Fruit fly (Drosophila melanogaster) whole organism, prepupa: ENCODE results near the gene GILT3.
A peak's percentile ranks its signal among the peaks of the same experiment; 100 is the strongest.

ENCODE experiments used
- Blimp-1 ChIP-seq: fragments of 200-800 bp; sonication (Bioruptor generic); optimal IDR thresholded peaks from 3 replicates; lab custom pipeline; 2017; ENCODE audit warnings: missing biosample characterization, missing genetic modification characterization, mild to moderate bottlenecking, moderate library complexity, missing genetic modification reagents
- CG10669 ChIP-seq: fragments of 200-800 bp; sonication (Bioruptor generic); optimal IDR thresholded peaks from 3 replicates; lab custom pipeline; 2018; ENCODE audit warnings: missing biosample characterization, mild to moderate bottlenecking, missing genetic modification characterization, moderate library complexity
- CG11762 ChIP-seq: fragments of 200-800 bp; sonication (Bioruptor generic); optimal IDR thresholded peaks from 3 replicates; lab custom pipeline; 2016; ENCODE audit warnings: missing biosample characterization, missing genetic modification characterization; ENCODE audit not compliant: insufficient read depth
- CG11902 ChIP-seq: fragments of 200-800 bp; sonication (Bioruptor generic); optimal IDR thresholded peaks from 3 replicates; lab custom pipeline; 2016; ENCODE audit warnings: missing biosample characterization, missing genetic modification characterization
- CG1621 ChIP-seq: fragments of 200-800 bp; sonication (Bioruptor generic); optimal IDR thresholded peaks from 3 replicates; lab custom pipeline; 2018; ENCODE audit warnings: missing biosample characterization, mild to moderate bottlenecking, missing genetic modification characterization
- CG16779 ChIP-seq: fragments of 200-800 bp; sonication (Bioruptor generic); optimal IDR thresholded peaks from 3 replicates; lab custom pipeline; 2017; ENCODE audit warnings: missing biosample characterization, mild to moderate bottlenecking, missing genetic modification characterization
- CG3032 ChIP-seq: fragments of 200-800 bp; optimal IDR thresholded peaks from 2 replicates; lab custom pipeline; 2019; ENCODE audit warnings: missing biosample characterization, mild to moderate bottlenecking, missing genetic modification characterization, moderate library complexity
- CG32006 ChIP-seq: fragments of 200-800 bp; sonication (Bioruptor generic); optimal IDR thresholded peaks from 3 replicates; lab custom pipeline; 2017; ENCODE audit warnings: missing biosample characterization, mild to moderate bottlenecking, missing genetic modification characterization
- CG34406 ChIP-seq: fragments of 200-800 bp; sonication (Bioruptor generic); optimal IDR thresholded peaks from 3 replicates; lab custom pipeline; 2016; ENCODE audit warnings: missing biosample characterization, missing genetic modification characterization
- CG3919 ChIP-seq: fragments of 200-800 bp; sonication (Bioruptor generic); optimal IDR thresholded peaks from 3 replicates; lab custom pipeline; 2016; ENCODE audit warnings: missing biosample characterization, missing genetic modification characterization
- CG4318 ChIP-seq: fragments of 200-800 bp; sonication (Bioruptor generic); optimal IDR thresholded peaks from 3 replicates; lab custom pipeline; 2017; ENCODE audit warnings: missing biosample characterization, mild to moderate bottlenecking, missing genetic modification characterization
- CG6163 ChIP-seq: fragments of 200-800 bp; sonication (Bioruptor generic); IDR thresholded peaks from 3 replicates; pipeline ENCODE4 v1.3.6; 2022; ENCODE audit warnings: missing biosample characterization, missing genetic modification characterization
- CG6276 ChIP-seq: fragments of 200-800 bp; sonication (Bioruptor generic); optimal IDR thresholded peaks from 2 replicates; lab custom pipeline; 2017; ENCODE audit warnings: missing biosample characterization, mild to moderate bottlenecking, missing genetic modification characterization
- CG6808 ChIP-seq: fragments of 200-800 bp; sonication (Bioruptor generic); optimal IDR thresholded peaks from 3 replicates; lab custom pipeline; 2017; ENCODE audit warnings: missing biosample characterization, missing genetic modification characterization, mild to moderate bottlenecking, moderate library complexity, missing genetic modification reagents
- CG7368 ChIP-seq: fragments of 200-800 bp; sonication (Bioruptor generic); optimal IDR thresholded peaks from 3 replicates; lab custom pipeline; 2016; ENCODE audit warnings: missing biosample characterization, missing genetic modification characterization
- CG8319 ChIP-seq: fragments of 200-800 bp; sonication (Bioruptor generic); optimal IDR thresholded peaks from 3 replicates; lab custom pipeline; 2016; ENCODE audit warnings: missing biosample characterization, missing genetic modification characterization
- CG8632 ChIP-seq: fragments of 200-800 bp; sonication (Bioruptor generic); optimal IDR thresholded peaks from 3 replicates; lab custom pipeline; 2016; ENCODE audit warnings: missing biosample characterization, missing genetic modification characterization
- CG9139 ChIP-seq: fragments of 200-800 bp; sonication (Bioruptor generic); optimal IDR thresholded peaks from 3 replicates; lab custom pipeline; 2017; ENCODE audit warnings: missing biosample characterization, mild to moderate bottlenecking, missing genetic modification characterization
- Ets96B ChIP-seq: fragments of 200-800 bp; optimal IDR thresholded peaks from 2 replicates; lab custom pipeline; 2019; ENCODE audit warnings: missing biosample characterization, mild to moderate bottlenecking, missing genetic modification characterization, moderate library complexity
- Gug ChIP-seq: fragments of 200-800 bp; sonication (Bioruptor generic); IDR thresholded peaks from 2 replicates; pipeline ENCODE4 v1.3.6; 2022; ENCODE audit warnings: missing biosample characterization, missing genetic modification characterization
- Hr4 ChIP-seq: fragments of 200-800 bp; sonication (Bioruptor generic); optimal IDR thresholded peaks from 3 replicates; lab custom pipeline; 2016; ENCODE audit warnings: missing biosample characterization, missing genetic modification characterization
- Lpt ChIP-seq: fragments of 200-800 bp; sonication (Bioruptor generic); optimal IDR thresholded peaks from 3 replicates; lab custom pipeline; 2016; ENCODE audit warnings: missing biosample characterization, missing genetic modification characterization
- Met ChIP-seq: fragments of 200-800 bp; sonication (Bioruptor generic); optimal IDR thresholded peaks from 3 replicates; lab custom pipeline; 2016; ENCODE audit warnings: missing biosample characterization, missing genetic modification characterization
- OdsH ChIP-seq: fragments of 200-800 bp; sonication (Bioruptor generic); optimal IDR thresholded peaks from 3 replicates; lab custom pipeline; 2016; ENCODE audit warnings: missing biosample characterization, missing genetic modification characterization
- Smox ChIP-seq: fragments of 200-800 bp; sonication (Bioruptor generic); optimal IDR thresholded peaks from 3 replicates; lab custom pipeline; 2016; ENCODE audit warnings: missing biosample characterization, missing genetic modification characterization
- Sox102F ChIP-seq: fragments of 200-800 bp; sonication (Bioruptor generic); optimal IDR thresholded peaks from 2 replicates; lab custom pipeline; 2016; ENCODE audit warnings: missing biosample characterization, mild to moderate bottlenecking, missing genetic modification characterization
- Sox14 ChIP-seq: fragments of 200-800 bp; sonication (Bioruptor generic); optimal IDR thresholded peaks from 3 replicates; lab custom pipeline; 2016; ENCODE audit warnings: missing biosample characterization, missing genetic modification characterization
- achi ChIP-seq: fragments of 200-800 bp; sonication (Bioruptor generic); optimal IDR thresholded peaks from 3 replicates; lab custom pipeline; 2016; ENCODE audit warnings: missing biosample characterization, missing genetic modification characterization
- acj6 ChIP-seq: fragments of 200-800 bp; sonication (Bioruptor generic); optimal IDR thresholded peaks from 3 replicates; lab custom pipeline; 2016; ENCODE audit warnings: missing biosample characterization, missing genetic modification characterization
- cyc ChIP-seq: fragments of 200-800 bp; sonication (Bioruptor generic); optimal IDR thresholded peaks from 3 replicates; lab custom pipeline; 2016; ENCODE audit warnings: missing biosample characterization, missing genetic modification characterization
- dac ChIP-seq: fragments of 200-800 bp; sonication (Bioruptor generic); optimal IDR thresholded peaks from 2 replicates; lab custom pipeline; 2017; ENCODE audit warnings: missing biosample characterization, mild to moderate bottlenecking, missing genetic modification characterization
- dsx ChIP-seq: fragments of 200-800 bp; optimal IDR thresholded peaks from 3 replicates; lab custom pipeline; 2019; ENCODE audit warnings: missing biosample characterization, mild to moderate bottlenecking, missing genetic modification characterization, moderate library complexity; ENCODE audit not compliant: poor library complexity, severe bottlenecking
- eg ChIP-seq: fragments of 200-800 bp; sonication (Bioruptor generic); IDR thresholded peaks from 3 replicates; pipeline ENCODE4 v1.3.6; 2022; ENCODE audit warnings: missing biosample characterization, missing genetic modification characterization
- fd85E ChIP-seq: fragments of 200-800 bp; sonication (Bioruptor generic); optimal IDR thresholded peaks from 3 replicates; lab custom pipeline; 2016; ENCODE audit warnings: missing biosample characterization, missing genetic modification characterization
- fkh ChIP-seq: fragments of 200-800 bp; sonication (Bioruptor generic); optimal IDR thresholded peaks from 3 replicates; lab custom pipeline; 2017; ENCODE audit warnings: missing biosample characterization, mild to moderate bottlenecking, missing genetic modification characterization, moderate library complexity
- lz ChIP-seq: fragments of 200-800 bp; sonication (Bioruptor generic); optimal IDR thresholded peaks from 3 replicates; lab custom pipeline; 2016; ENCODE audit warnings: missing biosample characterization, missing genetic modification characterization
- net ChIP-seq: fragments of 200-800 bp; sonication (Bioruptor generic); optimal IDR thresholded peaks from 3 replicates; lab custom pipeline; 2016; ENCODE audit warnings: missing biosample characterization, missing genetic modification characterization
- pdm3 ChIP-seq: fragments of 200-800 bp; sonication (Bioruptor generic); optimal IDR thresholded peaks from 3 replicates; lab custom pipeline; 2016; ENCODE audit warnings: missing biosample characterization, missing genetic modification characterization
- salr ChIP-seq, 2 experiments: fragments of 200-800 bp; sonication (Bioruptor generic); optimal IDR thresholded peaks; 3 replicates each; lab custom pipeline; 2016 to 2018; ENCODE audit warnings: missing biosample characterization in 2 of 2, missing genetic modification characterization in 2 of 2, mild to moderate bottlenecking in 1 of 2
- spab ChIP-seq: fragments of 200-800 bp; sonication (Bioruptor generic); optimal IDR thresholded peaks from 2 replicates; lab custom pipeline; 2017; ENCODE audit warnings: missing biosample characterization, mild to moderate bottlenecking, missing genetic modification characterization, missing genetic modification reagents
- vri ChIP-seq: fragments of 200-800 bp; sonication (Bioruptor generic); optimal IDR thresholded peaks from 3 replicates; lab custom pipeline; 2016; ENCODE audit warnings: missing biosample characterization, mild to moderate bottlenecking, missing genetic modification characterization

GILT3 gene

dm6 chr3R:23726740-23727139 lies 49.6 kb downstream of the GILT3 start (continued):
- TF ChIP-seq Blimp-1 (GFP tag; lab: Kevin White, UChicago) (no peak), CG6276 (GFP tag; lab: Kevin White, UChicago) (peak; percentile 75), CG32006 (GFP tag; lab: Kevin White, UChicago) (peak; percentile 84), CG3032 (tag; lab: Kevin White, UChicago) (peak; percentile 54), acj6 (GFP tag; lab: Kevin White, UChicago) (peak; percentile 63), salr (GFP tag; optimal IDR thresholded peaks at IDR 0.05; lab: Kevin White, UChicago) (peak in 1 of 2 experiments; percentile 70), Lpt (GFP tag; lab: Kevin White, UChicago) (peak; percentile 47), CG6808 (peak; percentile 61), eg (GFP tag; lab: Robert Waterston, UW) (peak; percentile 86), Sox14 (GFP tag; lab: Kevin White, UChicago) (peak; percentile 66), CG7368 (GFP tag; lab: Kevin White, UChicago) (peak; percentile 46), CG11762 (GFP tag; lab: Kevin White, UChicago) (peak; percentile 5), OdsH (peak; percentile 76), Smox (peak; percentile 65), Ets96B (tag; lab: Kevin White, UChicago) (peak; percentile 62), Met (GFP tag; lab: Kevin White, UChicago) (peak; percentile 68), vri (GFP tag; lab: Kevin White, UChicago) (peak; percentile 50), net (GFP tag; lab: Kevin White, UChicago) (peak; percentile 79), CG4318 (GFP tag; lab: Kevin White, UChicago) (peak; percentile 33), CG1621 (tag; lab: Kevin White, UChicago) (peak; percentile 16), CG8319 (peak; percentile 43), CG6163 (GFP tag; lab: Robert Waterston, UW) (peak; percentile 78), dsx (peak; percentile 47), spab (GFP tag; lab: Kevin White, UChicago) (peak; percentile 23), CG34406 (peak; percentile 61), CG9139 (GFP tag; lab: Kevin White, UChicago) (no peak), fkh (peak; percentile 54), dac (GFP tag; lab: Kevin White, UChicago) (peak; percentile 8), CG16779 (tag; lab: Kevin White, UChicago) (peak; percentile 4), CG11902 (GFP tag; lab: Kevin White, UChicago) (peak; percentile 33), CG8632 (peak; percentile 53), achi (GFP tag; lab: Kevin White, UChicago) (peak; percentile 69), Sox102F (GFP tag; lab: Kevin White, UChicago) (peak; percentile 69), CG10669 (GFP tag; lab: Kevin White, UChicago) (peak; percentile 55), Gug (GFP tag; lab: Robert Waterston, UW) (peak; percentile 81), Hr4 (GFP tag; lab: Kevin White, UChicago) (peak; percentile 80), CG3919 (GFP tag; lab: Kevin White, UChicago) (peak; percentile 65)

dm6 chr3R:23727657-23728056 lies 50.5 kb downstream of the GILT3 start:
- TF ChIP-seq dac (GFP tag; lab: Kevin White, UChicago) (no peak), Hr4 (GFP tag; lab: Kevin White, UChicago) (no peak), CG6808 (no peak), lz (GFP tag; lab: Kevin White, UChicago) (no peak), pdm3 (GFP tag; lab: Kevin White, UChicago) (no peak), salr (GFP tag; optimal IDR thresholded peaks at IDR 0.05; lab: Kevin White, UChicago) (no peak), Ets96B (tag; lab: Kevin White, UChicago) (no peak), cyc (GFP tag; lab: Kevin White, UChicago) (no peak), Met (GFP tag; lab: Kevin White, UChicago) (no peak), fd85E (no peak), CG9139 (GFP tag; lab: Kevin White, UChicago) (no peak), CG16779 (tag; lab: Kevin White, UChicago) (no peak), OdsH (no peak), CG3032 (tag; lab: Kevin White, UChicago) (no peak)
